Fruit fly (Drosophila melanogaster) whole organism, adult: ENCODE data around the gene Uck.

ENCODE experiments used
- CG11617 ChIP-seq: fragments of 200-800 bp; sonication (Bioruptor generic); optimal IDR thresholded peaks from 2 replicates; lab custom pipeline; 2017; ENCODE audit warnings: mild to moderate bottlenecking, missing biosample characterization, missing genetic modification reagents, missing genetic modification characterization
- CG14711 ChIP-seq: fragments of 200-800 bp; sonication (Bioruptor generic); optimal IDR thresholded peaks from 2 replicates; lab custom pipeline; 2018; ENCODE audit warnings: missing biosample characterization, mild to moderate bottlenecking, missing genetic modification characterization, moderate library complexity
- CG5204 ChIP-seq: fragments of 200-800 bp; sonication (Bioruptor generic); optimal IDR thresholded peaks from 2 replicates; lab custom pipeline; 2016; ENCODE audit warnings: missing biosample characterization, missing genetic modification characterization
- CG7101 ChIP-seq: fragments of 200-800 bp; sonication (Bioruptor generic); optimal IDR thresholded peaks from 2 replicates; lab custom pipeline; 2018; ENCODE audit warnings: missing biosample characterization, mild to moderate bottlenecking, missing genetic modification characterization, moderate library complexity
- Hr96 ChIP-seq: fragments of 200-800 bp; sonication (Bioruptor generic); optimal IDR thresholded peaks from 2 replicates; lab custom pipeline; 2016; ENCODE audit warnings: missing biosample characterization, missing genetic modification characterization
- kay ChIP-seq: fragments of 200-800 bp; sonication (Bioruptor generic); peaks from one replicate; lab custom pipeline; 2016; ENCODE audit warnings: missing biosample characterization, missing genetic modification characterization, borderline replicate concordance
- pad ChIP-seq: fragments of 200-800 bp; sonication (Bioruptor generic); optimal IDR thresholded peaks from 3 replicates; lab custom pipeline; 2017; ENCODE audit warnings: missing biosample characterization, missing genetic modification characterization, mild to moderate bottlenecking, moderate library complexity, missing genetic modification reagents

dm6 chr3R:24294299-24294698, 4.3 kb downstream of the Uck start, which contains the start of gene CG5715:
- TF ChIP-seq kay (GFP tag; lab: Kevin White, UChicago) (no peak), pad (GFP tag; lab: Kevin White, UChicago) (no peak), CG11617 (GFP tag; lab: Kevin White, UChicago) (no peak), CG14711 (tag; lab: Kevin White, UChicago) (no peak), Hr96 (no peak), CG7101 (no peak), CG5204 (no peak)
